Fruit fly (Drosophila melanogaster) whole organism, embryonic: ENCODE data around the gene Mybbp1A.

Experiments
- CG11695 ChIP-seq: fragments of 200-800 bp; sonication (Bioruptor generic); IDR thresholded peaks from 3 replicates; pipeline ENCODE4 v1.3.6; 2022; ENCODE audit warnings: missing biosample characterization, missing genetic modification characterization
- CG13624 ChIP-seq: fragments of 200-800 bp; sonication (Bioruptor generic); optimal IDR thresholded peaks from 2 replicates; lab custom pipeline; 2016; ENCODE audit warnings: missing biosample characterization, missing genetic modification characterization
- CG5245 ChIP-seq: fragments of 200-800 bp; sonication (Bioruptor generic); optimal IDR thresholded peaks from 3 replicates; lab custom pipeline; 2016; ENCODE audit warnings: missing biosample characterization, missing genetic modification characterization
- Dip3 ChIP-seq: fragments of 200-800 bp; sonication (Bioruptor generic); optimal IDR thresholded peaks from 3 replicates; lab custom pipeline; 2016; ENCODE audit warnings: missing biosample characterization, missing genetic modification characterization
- Doc3 ChIP-seq: fragments of 200-800 bp; sonication (Bioruptor generic); IDR thresholded peaks from 3 replicates; pipeline ENCODE4 v1.3.6; 2022; ENCODE audit warnings: missing biosample characterization, missing genetic modification characterization; ENCODE audit not compliant: partially characterized antibody
- bcd ChIP-seq: fragments of 200-800 bp; sonication (Bioruptor generic); optimal IDR thresholded peaks from 2 replicates; lab custom pipeline; 2017; ENCODE audit warnings: missing biosample characterization, mild to moderate bottlenecking, missing genetic modification characterization
- bowl ChIP-seq: fragments of 200-800 bp; sonication (Bioruptor generic); IDR thresholded peaks from 2 replicates; pipeline ENCODE4 v1.3.6; 2022; ENCODE audit warnings: missing biosample characterization, missing genetic modification characterization
- ci ChIP-seq: fragments of 200-800 bp; sonication (Bioruptor generic); IDR thresholded peaks from 3 replicates; pipeline ENCODE4 v1.3.6; 2022; ENCODE audit warnings: missing biosample characterization, missing genetic modification characterization
- dm ChIP-seq: fragments of 200-800 bp; sonication (Bioruptor generic); optimal IDR thresholded peaks from 3 replicates; lab custom pipeline; 2016; ENCODE audit warnings: missing biosample characterization, missing genetic modification characterization
- pan ChIP-seq, 4 experiments: fragments of >200 bp in 3 of 4; fragments of 200-800 bp in 1 of 4; sonication (Bioruptor generic) in 1 of 4; optimal IDR thresholded peaks in 3 of 4; IDR thresholded peaks in 1 of 4; 2 replicates each; pipeline versions ENCODE4 v1.3.6 to Lab custom; 2017 to 2022; ENCODE audit warnings: missing biosample characterization in 2 of 4, missing genetic modification characterization in 2 of 4, mixed read lengths in 1 of 4
- prd ChIP-seq, 3 experiments: fragments of >200 bp in 2 of 3; fragments of 200-800 bp in 1 of 3; sonication (Bioruptor generic) in 1 of 3; optimal IDR thresholded peaks in 2 of 3; IDR thresholded peaks in 1 of 3; 2 replicates in 2 of 3; 3 replicates in 1 of 3; pipeline versions ENCODE4 v1.3.6 to Lab custom; 2017 to 2022; ENCODE audit warnings: missing biosample characterization in 1 of 3, missing genetic modification characterization in 1 of 3
- sna ChIP-seq: fragments of 200-800 bp; sonication (Bioruptor generic); IDR thresholded peaks from 2 replicates; pipeline ENCODE4 v1.3.6; 2022; ENCODE audit warnings: missing biosample characterization, missing genetic modification characterization; ENCODE audit not compliant: partially characterized antibody
- stc ChIP-seq: fragments of 200-800 bp; sonication (Bioruptor generic); IDR thresholded peaks from 2 replicates; pipeline ENCODE4 v1.3.6; 2022; ENCODE audit warnings: missing biosample characterization, missing genetic modification characterization
- zfh2 ChIP-seq: fragments of 200-800 bp; sonication (Bioruptor generic); optimal IDR thresholded peaks from 2 replicates; lab custom pipeline; 2016; ENCODE audit warnings: missing biosample characterization, missing genetic modification characterization

DNA sequence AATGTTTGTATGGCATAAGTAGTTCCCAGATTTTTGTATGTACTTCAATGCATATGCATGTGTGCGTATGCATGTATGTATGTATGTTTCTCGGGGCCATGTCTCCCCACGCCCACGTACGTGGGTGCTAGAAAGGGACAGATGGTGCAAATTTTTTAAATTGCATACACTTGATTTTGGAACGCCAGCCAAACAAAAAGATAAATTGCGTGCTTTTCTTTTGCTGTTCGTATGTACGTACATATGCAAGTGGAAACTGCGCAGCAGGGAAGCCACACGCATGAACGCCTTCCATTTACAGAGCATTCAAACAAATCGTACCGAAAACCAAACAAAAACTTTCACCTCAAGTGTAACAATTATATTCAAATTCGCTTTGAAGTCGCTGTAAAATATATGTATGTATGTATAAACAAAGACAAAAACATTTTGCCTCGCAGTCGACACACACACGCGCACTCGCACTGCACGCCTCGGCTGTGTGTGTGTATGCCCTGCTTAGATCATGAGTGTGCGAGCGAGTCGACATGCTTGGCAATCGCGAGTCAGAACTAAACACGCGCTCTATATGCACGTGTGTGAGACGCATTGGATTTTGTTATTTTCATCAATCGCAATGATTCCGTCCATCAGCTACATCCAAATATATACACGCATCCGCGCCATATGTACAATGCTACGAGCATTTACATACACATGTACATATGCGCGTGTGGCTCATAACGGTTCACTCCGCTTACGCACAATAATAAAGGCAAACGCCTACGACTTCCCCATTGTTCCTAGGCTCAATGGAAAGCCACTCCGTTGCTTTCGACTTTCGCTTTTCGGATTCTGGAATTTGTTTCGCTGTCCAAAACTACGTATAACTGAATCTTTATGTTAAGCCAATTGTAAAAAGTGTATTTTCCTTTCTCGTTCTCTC is 7.3 kb downstream of the Mybbp1A start:
- TF ChIP-seq prd (optimal IDR thresholded peaks at IDR 0.05; lab: Kevin White, UChicago) (no peak), prd (GFP tag; IDR thresholded peaks at IDR 0.05; lab: Robert Waterston, UW) (no peak), sna (GFP tag; lab: Robert Waterston, UW) (no peak), pan (optimal IDR thresholded peaks at IDR 0.05; lab: Kevin White, UChicago) (no peak), pan (GFP tag; optimal IDR thresholded peaks at IDR 0.05 in 1 of 2, IDR thresholded peaks at IDR 0.05 in 1 of 2) (no peak), dm (peak; percentile 77), zfh2 (GFP tag; lab: Kevin White, UChicago) (no peak), bcd (GFP tag; lab: Kevin White, UChicago) (no peak), bowl (GFP tag; lab: Robert Waterston, UW) (no peak), stc (GFP tag; lab: Robert Waterston, UW) (no peak), ci (GFP tag; lab: Robert Waterston, UW) (no peak), Doc3 (GFP tag; lab: Robert Waterston, UW) (no peak), CG5245 (GFP tag; lab: Kevin White, UChicago) (no peak), CG13624 (GFP tag; lab: Kevin White, UChicago) (peak; percentile 46), CG11695 (GFP tag; lab: Robert Waterston, UW) (no peak), Dip3 (GFP tag; lab: Kevin White, UChicago) (no peak)
